Worm (Caenorhabditis elegans) whole organism, L4 larva: Measurements from ENCODE around the gene lpr-6.
A peak's percentile ranks its signal among the peaks of the same experiment; 100 is the strongest.

Experiments
- D1046.2 ChIP-seq: fragments of 200-800 bp; sonication (Bioruptor generic); IDR thresholded peaks from 2 replicates; pipeline ENCODE4 v1.3.6; 2022; ENCODE audit warnings: missing genetic modification characterization, missing compliant biosample characterization
- F10B5.3 ChIP-seq: sonication (generic microtip); optimal IDR thresholded peaks from 2 replicates; lab custom pipeline; 2016; ENCODE audit warnings: mild to moderate bottlenecking, missing genetic modification characterization, missing compliant biosample characterization
- F26F4.8 ChIP-seq: fragments of 200-800 bp; sonication (Bioruptor generic); conservative IDR thresholded peaks from 2 replicates; pipeline ENCODE4 v1.3.6; 2022; ENCODE audit warnings: missing genetic modification characterization, missing compliant biosample characterization
- F37D6.2 ChIP-seq: sonication (generic microtip); optimal IDR thresholded peaks from 2 replicates; lab custom pipeline; 2016; ENCODE audit warnings: mild to moderate bottlenecking, missing genetic modification characterization, missing compliant biosample characterization
- F44E2.7 ChIP-seq: fragments of 200-800 bp; sonication (Bioruptor generic); IDR thresholded peaks from 2 replicates; pipeline ENCODE4 v2.1.2; 2022; ENCODE audit warnings: missing genetic modification characterization, missing compliant biosample characterization
- R02D3.7 ChIP-seq: fragments of 150-350 bp; sonication (generic microtip); optimal IDR thresholded peaks from 3 replicates; lab custom pipeline; 2014; ENCODE audit warnings: missing biosample characterization, missing genetic modification characterization
- ZK337.2 ChIP-seq: fragments of 200-800 bp; sonication (Bioruptor generic); IDR thresholded peaks from 2 replicates; pipeline ENCODE4 v1.3.6; 2022; ENCODE audit warnings: missing genetic modification reagents, missing genetic modification characterization, missing compliant biosample characterization
- aha-1 ChIP-seq: fragments of 150-350 bp; peaks from one replicate; lab custom pipeline; 2014; ENCODE audit warnings: missing biosample characterization, missing genetic modification characterization
- aly-2 ChIP-seq: sonication (generic microtip); optimal IDR thresholded peaks from 2 replicates; lab custom pipeline; 2018; ENCODE audit warnings: missing biosample characterization, missing genetic modification characterization
- attf-4 ChIP-seq: sonication (generic microtip); optimal IDR thresholded peaks from 3 replicates; lab custom pipeline; 2017; ENCODE audit warnings: missing biosample characterization, missing genetic modification characterization
- ces-1 ChIP-seq: fragments of 150-350 bp; sonication (generic microtip); optimal IDR thresholded peaks from 4 replicates; lab custom pipeline; 2014; ENCODE audit warnings: missing biosample characterization, missing genetic modification reagents, missing genetic modification characterization
- daf-12 ChIP-seq: fragments of 150-350 bp; optimal IDR thresholded peaks from 2 replicates; lab custom pipeline; 2014; ENCODE audit warnings: missing biosample characterization, missing genetic modification reagents, missing genetic modification characterization
- daf-19 ChIP-seq: fragments of 200-800 bp; sonication (Bioruptor generic); conservative IDR thresholded peaks from 2 replicates; pipeline ENCODE4 v1.3.6; 2022; ENCODE audit warnings: missing genetic modification characterization, missing compliant biosample characterization
- dmd-6 ChIP-seq: fragments of 200-800 bp; sonication (Bioruptor generic); IDR thresholded peaks from 2 replicates; pipeline ENCODE4 v1.3.6; 2022; ENCODE audit warnings: missing genetic modification reagents, missing genetic modification characterization, missing compliant biosample characterization
- dmd-8 ChIP-seq: fragments of 200-800 bp; sonication (Bioruptor generic); IDR thresholded peaks from 2 replicates; pipeline ENCODE4 v1.3.6; 2022; ENCODE audit warnings: missing genetic modification characterization, missing compliant biosample characterization
- dpl-1 ChIP-seq: fragments of 150-350 bp; optimal IDR thresholded peaks from 2 replicates; lab custom pipeline; 2014; ENCODE audit warnings: missing biosample characterization, missing genetic modification reagents, missing genetic modification characterization
- egl-27 ChIP-seq: sonication (generic microtip); optimal IDR thresholded peaks from 3 replicates; lab custom pipeline; 2017; ENCODE audit warnings: missing biosample characterization, missing genetic modification reagents, missing genetic modification characterization
- fkh-10 ChIP-seq: fragments of 150-350 bp; optimal IDR thresholded peaks from 2 replicates; lab custom pipeline; 2014; ENCODE audit warnings: missing biosample characterization, missing genetic modification reagents, missing genetic modification characterization
- gei-8 ChIP-seq: fragments of 200-800 bp; sonication (Bioruptor generic); optimal IDR thresholded peaks from 2 replicates; lab custom pipeline; 2018; ENCODE audit warnings: mild to moderate bottlenecking, missing genetic modification characterization, missing compliant biosample characterization
- hlh-11 ChIP-seq: fragments of 200-800 bp; sonication (Bioruptor generic); optimal IDR thresholded peaks from 2 replicates; lab custom pipeline; 2018; ENCODE audit warnings: mild to moderate bottlenecking, missing genetic modification characterization, missing compliant biosample characterization
- hlh-30 ChIP-seq: sonication (generic microtip); optimal IDR thresholded peaks from 2 replicates; lab custom pipeline; 2017; ENCODE audit warnings: antibody characterized with exemption, mild to moderate bottlenecking, missing genetic modification characterization, missing compliant biosample characterization; ENCODE audit not compliant: insufficient read depth
- hmg-1.1 ChIP-seq: fragments of 200-800 bp; sonication (Bioruptor generic); IDR thresholded peaks from 2 replicates; pipeline ENCODE4 v1.3.6; 2022; ENCODE audit warnings: missing genetic modification reagents, missing genetic modification characterization, missing compliant biosample characterization
- lin-1 ChIP-seq: fragments of 200-800 bp; sonication (Bioruptor generic); IDR thresholded peaks from 2 replicates; pipeline ENCODE4 v1.3.6; 2022; ENCODE audit warnings: missing genetic modification reagents, missing genetic modification characterization, missing compliant biosample characterization
- lin-15B ChIP-seq: fragments of 150-350 bp; sonication (generic microtip); optimal IDR thresholded peaks from 3 replicates; lab custom pipeline; 2014; ENCODE audit warnings: missing biosample characterization, missing genetic modification characterization
- lin-38 ChIP-seq: fragments of 200-800 bp; sonication (Bioruptor generic); IDR thresholded peaks from 2 replicates; pipeline ENCODE4 v1.3.6; 2022; ENCODE audit warnings: missing genetic modification reagents, missing genetic modification characterization, missing compliant biosample characterization
- mdl-1 ChIP-seq, 2 experiments: fragments of 150-350 bp in 1 of 2; sonication (generic microtip) in 1 of 2; optimal IDR thresholded peaks; 2 replicates each; lab custom pipeline; 2014 to 2017; ENCODE audit warnings: missing biosample characterization in 2 of 2, missing genetic modification characterization in 2 of 2
- mdt-29 ChIP-seq: fragments of 200-800 bp; sonication (Bioruptor generic); IDR thresholded peaks from 2 replicates; pipeline ENCODE4 v1.3.6; 2022; ENCODE audit warnings: missing genetic modification reagents, missing genetic modification characterization, missing compliant biosample characterization
- mes-2 ChIP-seq: sonication (generic microtip); optimal IDR thresholded peaks from 2 replicates; lab custom pipeline; 2016; ENCODE audit warnings: missing genotype, mild to moderate bottlenecking, missing genetic modification characterization, missing compliant biosample characterization; ENCODE audit not compliant: poor library complexity, severe bottlenecking
- mxl-2 ChIP-seq: fragments of 200-800 bp; sonication (Bioruptor generic); conservative IDR thresholded peaks from 2 replicates; pipeline ENCODE4 v1.3.6; 2022; ENCODE audit warnings: missing genetic modification reagents, missing genetic modification characterization, missing compliant biosample characterization
- mxl-3 ChIP-seq: fragments of 200-800 bp; sonication (Bioruptor generic); optimal IDR thresholded peaks from 2 replicates; lab custom pipeline; 2018; ENCODE audit warnings: mild to moderate bottlenecking, missing genetic modification characterization, missing compliant biosample characterization
- nhr-237 ChIP-seq: sonication (generic microtip); optimal IDR thresholded peaks from 2 replicates; lab custom pipeline; 2017; ENCODE audit warnings: missing biosample characterization, missing genetic modification characterization
- nhr-28 ChIP-seq: fragments of 150-350 bp; optimal IDR thresholded peaks from 2 replicates; lab custom pipeline; 2014; ENCODE audit warnings: missing biosample characterization, missing genetic modification characterization
- nhr-48 ChIP-seq: sonication (generic microtip); optimal IDR thresholded peaks from 2 replicates; lab custom pipeline; 2016; ENCODE audit warnings: mild to moderate bottlenecking, missing genetic modification characterization, missing compliant biosample characterization
- nhr-6 ChIP-seq: fragments of 150-350 bp; optimal IDR thresholded peaks from 2 replicates; lab custom pipeline; 2014; ENCODE audit warnings: missing biosample characterization, missing genetic modification characterization
- nhr-76 ChIP-seq: fragments of 150-350 bp; optimal IDR thresholded peaks from 2 replicates; lab custom pipeline; 2014; ENCODE audit warnings: missing biosample characterization, missing genetic modification characterization
- php-3 ChIP-seq: fragments of 200-800 bp; sonication (Bioruptor generic); IDR thresholded peaks from 2 replicates; pipeline ENCODE4 v1.3.6; 2022; ENCODE audit warnings: missing genetic modification reagents, missing genetic modification characterization, missing compliant biosample characterization
- pqm-1 ChIP-seq: sonication (generic microtip); optimal IDR thresholded peaks from 2 replicates; lab custom pipeline; 2017; ENCODE audit warnings: missing biosample characterization, missing genetic modification characterization
- rbr-2 ChIP-seq: sonication (generic microtip); optimal IDR thresholded peaks from 2 replicates; lab custom pipeline; 2016; ENCODE audit warnings: missing genotype, missing genetic modification characterization, missing compliant biosample characterization
- sdz-12 ChIP-seq: fragments of 200-800 bp; sonication (Bioruptor generic); optimal IDR thresholded peaks from 2 replicates; lab custom pipeline; 2018; ENCODE audit warnings: mild to moderate bottlenecking, missing genetic modification characterization, missing compliant biosample characterization
- set-16 ChIP-seq: fragments of 200-800 bp; sonication (Bioruptor generic); IDR thresholded peaks from 2 replicates; pipeline ENCODE4 v1.3.6; 2022; ENCODE audit warnings: missing genetic modification reagents, missing genetic modification characterization, missing compliant biosample characterization
- snpc-1.2 ChIP-seq: fragments of 200-800 bp; sonication (Bioruptor generic); IDR thresholded peaks from 2 replicates; pipeline ENCODE4 v1.3.6; 2022; ENCODE audit warnings: missing genetic modification reagents, missing genetic modification characterization, missing compliant biosample characterization
- tag-97 ChIP-seq: fragments of 200-800 bp; sonication (Bioruptor generic); IDR thresholded peaks from 2 replicates; pipeline ENCODE4 v1.3.6; 2022; ENCODE audit warnings: missing genetic modification characterization, missing compliant biosample characterization
- unc-130 ChIP-seq: sonication (generic microtip); optimal IDR thresholded peaks from 2 replicates; lab custom pipeline; 2016; ENCODE audit warnings: missing genetic modification reagents, missing genetic modification characterization, missing compliant biosample characterization
- ztf-11 ChIP-seq: fragments of 150-350 bp; optimal IDR thresholded peaks from 2 replicates; lab custom pipeline; 2014; ENCODE audit warnings: missing biosample characterization, missing genetic modification characterization

The lpr-6 gene

ce11 chrX:11047183-11047582 lies 12.6 kb upstream of the lpr-6 start, which contains the start of gene clc-1 (continued):
- no peak for TF ChIP-seq tag-97 (GFP tag; lab: Robert Waterston, UW)
- no peak for TF ChIP-seq nhr-76
- no peak for TF ChIP-seq gei-8 (GFP tag; lab: Kevin White, UChicago)
- no peak for TF ChIP-seq ztf-11 (tag; lab: Kevin White, UChicago)
- TF ChIP-seq snpc-1.2 (GFP tag; lab: Robert Waterston, UW) = no peak
- TF ChIP-seq mes-2 (tag; lab: Kevin White, UChicago) = no peak
- TF ChIP-seq mdl-1 (tag; optimal IDR thresholded peaks at IDR 0.05; lab: Kevin White, UChicago) = no peak
- peak; percentile 15 for TF ChIP-seq nhr-48
- no peak for TF ChIP-seq lin-38 (GFP tag; lab: Robert Waterston, UW)
- TF ChIP-seq F37D6.2 (tag; lab: Kevin White, UChicago) = no peak
- no peak for TF ChIP-seq F10B5.3 (tag; lab: Kevin White, UChicago)
- TF ChIP-seq, all 104 proteins: peak for 17

ce11 chrX:11050335-11050734 lies 9.5 kb upstream of the lpr-6 start:
- no peak for TF ChIP-seq daf-12 (tag; lab: Kevin White, UChicago)
- no peak for TF ChIP-seq lin-15B
- 0 out of 2 replicates have a peak, but pooled peaks have one; percentile 12 for TF ChIP-seq D1046.2 (GFP tag; lab: Robert Waterston, UW)
- TF ChIP-seq rbr-2 (tag; lab: Kevin White, UChicago) = no peak
- TF ChIP-seq sdz-12 = no peak
- no peak for TF ChIP-seq mdt-29 (GFP tag; lab: Robert Waterston, UW)
- TF ChIP-seq tag-97 (GFP tag; lab: Robert Waterston, UW) = peak; percentile 61; the same call in 1 of the 2 replicates
- no peak for TF ChIP-seq daf-19 (GFP tag; lab: Robert Waterston, UW)
- TF ChIP-seq set-16 (GFP tag; lab: Robert Waterston, UW) = peak; percentile 98
- TF ChIP-seq F26F4.8 (GFP tag; lab: Robert Waterston, UW) = no peak
- TF ChIP-seq aha-1 = peak; percentile 57

- TF ChIP-seq hmg-1.1 (no peak), tag-97 (GFP tag; lab: Robert Waterston, UW) (0 out of 2 replicates have a peak, but pooled peaks have one; percentile 67), pqm-1 (tag; lab: Kevin White, UChicago) (no peak), nhr-6 (tag; lab: Kevin White, UChicago) (no peak), ztf-11 (tag; lab: Kevin White, UChicago) (no peak)
Measured at ce11 chrX:11053615-11054014, 6.2 kb upstream of the lpr-6 start, which contains the start of gene C09F12.2. C09F12.2 (plus strand) TSS chrX:11053915.

ce11 chrX:11057028-11057427 lies 2.8 kb upstream of the lpr-6 start, which contains the start of gene lpr-3:
lpr-3 (plus strand) TSS chrX:11057401.
- TF ChIP-seq nhr-237 (tag; lab: Kevin White, UChicago) = no peak
- no peak for TF ChIP-seq daf-12 (tag; lab: Kevin White, UChicago)
- peak; percentile 61 for TF ChIP-seq hlh-11 (tag; lab: Kevin White, UChicago)
- TF ChIP-seq mxl-3 (GFP tag; lab: Kevin White, UChicago) = peak; percentile 45
- TF ChIP-seq unc-130 (GFP tag; lab: Kevin White, UChicago) = no peak
- peak; percentile 11 for TF ChIP-seq nhr-28 (tag; lab: Kevin White, UChicago)
- peak; percentile 14 for TF ChIP-seq hlh-30 (tag; lab: Kevin White, UChicago)
- TF ChIP-seq fkh-10 (GFP tag; lab: Kevin White, UChicago) = no peak

ce11 chrX:11060940-11061339 lies 1.1 kb downstream of the lpr-6 start:
- TF ChIP-seq dpl-1 (GFP tag; lab: Kevin White, UChicago) (no peak), F37D6.2 (tag; lab: Kevin White, UChicago) (no peak), ces-1 (GFP tag; lab: Kevin White, UChicago) (no peak), fkh-10 (GFP tag; lab: Kevin White, UChicago) (no peak), R02D3.7 (no peak), mxl-3 (GFP tag; lab: Kevin White, UChicago) (peak; percentile 4), dmd-6 (no peak), mdt-29 (GFP tag; lab: Robert Waterston, UW) (no peak), dmd-8 (GFP tag; lab: Robert Waterston, UW) (no peak), hlh-30 (tag; lab: Kevin White, UChicago) (peak; percentile 1), egl-27 (no peak), F44E2.7 (GFP tag; lab: Robert Waterston, UW) (no peak), ZK337.2 (GFP tag; lab: Robert Waterston, UW) (no peak), nhr-28 (tag; lab: Kevin White, UChicago) (peak; percentile 31), aly-2 (tag; lab: Kevin White, UChicago) (no peak), mxl-2 (GFP tag; lab: Robert Waterston, UW) (no peak), lin-1 (GFP tag; lab: Robert Waterston, UW) (no peak), tag-97 (GFP tag; lab: Robert Waterston, UW) (no peak), php-3 (no peak), attf-4 (tag; lab: Kevin White, UChicago) (no peak)
